Worm (Caenorhabditis elegans): ENCODE results near the gene W09G12.8.

DNA sequence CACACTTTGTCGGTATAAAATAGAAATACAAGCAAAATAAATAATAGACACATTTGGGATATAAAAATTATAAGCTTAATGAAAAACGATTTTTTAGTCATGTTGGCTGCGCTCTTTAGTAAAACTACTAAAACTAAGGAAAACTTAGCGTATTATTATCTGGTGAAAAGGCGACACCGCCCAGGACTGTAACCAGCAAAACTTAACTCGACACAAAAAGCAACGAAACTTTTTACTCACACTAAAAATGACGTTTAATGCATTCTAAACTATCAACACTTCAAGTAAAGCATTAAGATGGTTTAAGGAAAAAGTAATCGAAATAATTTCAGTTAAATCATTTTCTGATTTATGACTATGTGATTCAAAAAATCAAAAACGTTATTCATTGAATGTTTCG lies 29.6 kb downstream of the W09G12.8 start, which contains the start of gene clec-167:
- TF ChIP-seq hnd-1 (tag; optimal IDR thresholded peaks at IDR 0.05), result no peak
- no peak for TF ChIP-seq B0310.2 (tag; optimal IDR thresholded peaks at IDR 0.05)
- TF ChIP-seq ceh-13 (GFP tag; optimal IDR thresholded peaks at IDR 0.05), result no peak
- no peak for TF ChIP-seq ama-1 (optimal IDR thresholded peaks at IDR 0.05)
- no peak for TF ChIP-seq hmbx-1 (tag; optimal IDR thresholded peaks at IDR 0.05)
- TF ChIP-seq scrt-1 (GFP tag; IDR thresholded peaks at IDR 0.05), result no peak
- TF ChIP-seq aly-1 (tag; optimal IDR thresholded peaks at IDR 0.05), result no peak
- TF ChIP-seq flt-1 (GFP tag; IDR thresholded peaks at IDR 0.05), result no peak
- no peak for TF ChIP-seq tbx-11 (GFP tag; IDR thresholded peaks at IDR 0.05)
- TF ChIP-seq tra-4 (tag; optimal IDR thresholded peaks at IDR 0.05), result no peak
- no peak for TF ChIP-seq tbx-37 (GFP tag; conservative IDR thresholded peaks at IDR 0.05)
- no peak for TF ChIP-seq ceh-36 (tag; optimal IDR thresholded peaks at IDR 0.05)
- TF ChIP-seq F13C5.2 (tag; optimal IDR thresholded peaks at IDR 0.05), result no peak

Measured in whole organism, early embryonic.